Worm (Caenorhabditis elegans) whole organism, L4/young adult: ENCODE measurements around the gene K10G6.5.

ENCODE experiments used
- dao-5 ChIP-seq: sonication (generic microtip); optimal IDR thresholded peaks from 2 replicates; lab custom pipeline; 2016; ENCODE audit warnings: missing genotype, missing genetic modification characterization, moderate library complexity, missing compliant biosample characterization
- him-1 ChIP-seq: sonication (generic microtip); optimal IDR thresholded peaks from 2 replicates; lab custom pipeline; 2016; ENCODE audit warnings: missing genotype, missing genetic modification reagents, missing genetic modification characterization, missing compliant biosample characterization

DNA sequence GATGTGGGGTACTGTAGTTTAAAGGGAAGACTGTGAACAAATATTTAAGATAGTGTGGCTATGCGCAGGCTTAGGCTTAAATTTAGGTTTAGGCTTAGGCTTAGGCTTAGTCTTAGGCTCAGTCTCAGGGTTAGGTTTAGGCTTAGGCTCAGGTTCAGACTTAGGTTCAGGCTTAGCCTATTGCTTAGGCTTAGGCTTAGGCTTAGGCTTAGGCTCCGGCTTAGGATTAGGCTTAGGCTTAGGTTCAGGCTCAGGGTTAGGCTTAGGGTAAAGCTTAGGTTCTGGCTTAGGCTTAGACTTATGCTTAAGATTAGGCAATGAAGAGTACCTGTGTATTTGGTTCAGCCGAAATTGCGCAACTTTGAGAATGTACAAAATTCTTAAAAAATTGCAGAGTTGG is 2.8 kb upstream of the K10G6.5 start:
- TF ChIP-seq him-1 (tag; lab: Kevin White, UChicago): no peak
- TF ChIP-seq dao-5 (tag; lab: Kevin White, UChicago): no peak
